Worm (Caenorhabditis elegans): Measurements from ENCODE around the gene copd-1.

ce11 chrIII:6625317-6625716 lies 545 bp upstream of the copd-1 start:
- TF ChIP-seq fax-1 (tag; optimal IDR thresholded peaks at IDR 0.05) = no peak
- peak; percentile 52 for TF ChIP-seq C08G9.2 (tag; optimal IDR thresholded peaks at IDR 0.05)
- TF ChIP-seq ama-1 (optimal IDR thresholded peaks at IDR 0.05) = no peak
- no peak for TF ChIP-seq unc-86 (tag; optimal IDR thresholded peaks at IDR 0.05)
- TF ChIP-seq fkh-10 (GFP tag; optimal IDR thresholded peaks at IDR 0.05) = no peak
- TF ChIP-seq syd-9 (tag; optimal IDR thresholded peaks at IDR 0.05) = no peak
- no peak for TF ChIP-seq gmeb-2 (tag; optimal IDR thresholded peaks at IDR 0.05)
- TF ChIP-seq pag-3 (tag; optimal IDR thresholded peaks at IDR 0.05; ENCODE audit: borderline replicate concordance) = no peak
- no peak for TF ChIP-seq elt-4 (tag; optimal IDR thresholded peaks at IDR 0.05)
- no peak for TF ChIP-seq pha-2 (tag; optimal IDR thresholded peaks at IDR 0.05)
- TF ChIP-seq fkh-6 (tag; optimal IDR thresholded peaks at IDR 0.05) = no peak
- TF ChIP-seq dmd-4 (tag; optimal IDR thresholded peaks at IDR 0.05; ENCODE audit: borderline replicate concordance) = no peak
- TF ChIP-seq lin-11 (tag; optimal IDR thresholded peaks at IDR 0.05) = no peak
- TF ChIP-seq unc-55 (GFP tag; optimal IDR thresholded peaks at IDR 0.05) = no peak
